Fruit fly (Drosophila melanogaster) whole organism, pupa: Measurements from ENCODE around the gene Ras85D.

Experiments used
- CG10348 ChIP-seq: fragments of 200-800 bp; sonication (Bioruptor generic); IDR thresholded peaks from 2 replicates; pipeline ENCODE4 v1.3.6; 2022; ENCODE audit warnings: missing biosample characterization, missing genetic modification characterization
- CG12605 ChIP-seq: fragments of 200-800 bp; sonication (Bioruptor generic); IDR thresholded peaks from 2 replicates; pipeline ENCODE4 v1.3.6; 2022; ENCODE audit warnings: missing biosample characterization, missing genetic modification characterization
- CG13204 ChIP-seq: fragments of 200-800 bp; sonication (Bioruptor generic); optimal IDR thresholded peaks from 2 replicates; lab custom pipeline; 2018; ENCODE audit warnings: missing biosample characterization, mild to moderate bottlenecking, missing genetic modification characterization, moderate library complexity
- CG14655 ChIP-seq: fragments of 200-800 bp; sonication (Bioruptor generic); optimal IDR thresholded peaks from 3 replicates; lab custom pipeline; 2017; ENCODE audit warnings: mild to moderate bottlenecking, missing biosample characterization, missing genetic modification reagents, missing genetic modification characterization
- CG15710 ChIP-seq: fragments of 200-800 bp; sonication (Bioruptor generic); optimal IDR thresholded peaks from 2 replicates; lab custom pipeline; 2018; ENCODE audit warnings: missing biosample characterization, mild to moderate bottlenecking, missing genetic modification characterization, moderate library complexity
- CG17806 ChIP-seq: fragments of 200-800 bp; sonication (Bioruptor generic); optimal IDR thresholded peaks from 2 replicates; lab custom pipeline; 2018; ENCODE audit warnings: missing biosample characterization, mild to moderate bottlenecking, missing genetic modification characterization, moderate library complexity
- CG32121 ChIP-seq: fragments of 200-800 bp; sonication (Bioruptor generic); IDR thresholded peaks from 2 replicates; pipeline ENCODE4 v1.3.6; 2022; ENCODE audit warnings: missing biosample characterization, missing genetic modification characterization
- CG34367 ChIP-seq: fragments of 200-800 bp; sonication (Bioruptor generic); optimal IDR thresholded peaks from 2 replicates; lab custom pipeline; 2018; ENCODE audit warnings: missing biosample characterization, mild to moderate bottlenecking, missing genetic modification characterization
- CG4496 ChIP-seq: fragments of 200-800 bp; sonication (Bioruptor generic); IDR thresholded peaks from 3 replicates; pipeline ENCODE4 v1.3.6; 2022; ENCODE audit warnings: missing biosample characterization, missing genetic modification characterization
- CG8159 ChIP-seq: fragments of 200-800 bp; sonication (Bioruptor generic); optimal IDR thresholded peaks from 3 replicates; lab custom pipeline; 2018; ENCODE audit warnings: missing biosample characterization, mild to moderate bottlenecking, missing genetic modification characterization, moderate library complexity
- CG8301 ChIP-seq: fragments of 200-800 bp; sonication (Bioruptor generic); optimal IDR thresholded peaks from 2 replicates; lab custom pipeline; 2018; ENCODE audit warnings: missing biosample characterization, mild to moderate bottlenecking, missing genetic modification characterization
- CG9948 ChIP-seq: fragments of 200-800 bp; sonication (Bioruptor generic); optimal IDR thresholded peaks from 2 replicates; lab custom pipeline; 2018; ENCODE audit warnings: missing biosample characterization, mild to moderate bottlenecking, missing genetic modification characterization, moderate library complexity
- D1 ChIP-seq: fragments of 200-800 bp; sonication (Bioruptor generic); optimal IDR thresholded peaks from 2 replicates; lab custom pipeline; 2018; ENCODE audit warnings: missing biosample characterization, mild to moderate bottlenecking, missing genetic modification characterization, moderate library complexity
- EcR ChIP-seq: fragments of 200-800 bp; sonication (Bioruptor generic); optimal IDR thresholded peaks from 3 replicates; lab custom pipeline; 2019; ENCODE audit warnings: missing biosample characterization, missing genetic modification characterization, mild to moderate bottlenecking, moderate library complexity, missing genetic modification reagents
- Ets98B ChIP-seq: fragments of 200-800 bp; sonication (Bioruptor generic); IDR thresholded peaks from 2 replicates; pipeline ENCODE4 v1.3.6; 2022; ENCODE audit warnings: missing biosample characterization, missing genetic modification characterization
- Pif1A ChIP-seq: fragments of 200-800 bp; sonication (Bioruptor generic); optimal IDR thresholded peaks from 3 replicates; lab custom pipeline; 2016; ENCODE audit warnings: missing biosample characterization, missing genetic modification characterization
- Pif1B ChIP-seq: fragments of 200-800 bp; sonication (Bioruptor generic); optimal IDR thresholded peaks from 3 replicates; lab custom pipeline; 2016; ENCODE audit warnings: missing biosample characterization, missing genetic modification characterization
- Snoo ChIP-seq: fragments of 200-800 bp; sonication (Bioruptor generic); optimal IDR thresholded peaks from 3 replicates; lab custom pipeline; 2017; ENCODE audit warnings: missing biosample characterization, mild to moderate bottlenecking, missing genetic modification characterization, inconsistent platforms
- fd96Ca ChIP-seq: fragments of 200-800 bp; sonication (Bioruptor generic); IDR thresholded peaks from 3 replicates; pipeline ENCODE4 v1.3.6; 2022; ENCODE audit warnings: missing biosample characterization, missing genetic modification characterization
- gl ChIP-seq: fragments of 200-800 bp; sonication (Bioruptor generic); optimal IDR thresholded peaks from 2 replicates; lab custom pipeline; 2018; ENCODE audit warnings: missing biosample characterization, mild to moderate bottlenecking, missing genetic modification characterization
- rn ChIP-seq: fragments of 200-800 bp; sonication (Bioruptor generic); IDR thresholded peaks from 2 replicates; pipeline ENCODE4 v1.3.6; 2022; ENCODE audit warnings: missing biosample characterization, missing genetic modification characterization

The Ras85D gene

DNA sequence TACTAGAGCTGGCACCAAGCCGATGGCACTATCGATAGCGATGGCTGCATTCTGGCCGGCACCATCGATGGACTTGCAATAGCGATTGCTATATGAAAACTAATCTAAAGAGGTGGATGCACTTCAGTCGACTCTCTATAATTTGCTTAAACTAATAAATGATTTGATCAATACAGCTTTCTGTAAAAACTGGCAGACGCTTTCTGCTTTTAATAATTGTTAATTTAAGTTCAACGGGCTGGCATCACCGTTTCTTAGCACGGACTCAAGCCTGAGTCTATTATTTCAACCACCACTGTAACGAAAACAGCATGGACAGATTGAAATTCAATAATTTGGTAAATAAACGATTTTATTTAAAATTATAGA is at the start of gene Ras85D, which contains the start of gene Rlb1:
Gene Ras85D, minus strand, starts transcription at position 16 of the 369 bp plus-strand sequence.
Gene Rlb1, plus strand, starts transcription at position 276 of the 369 bp plus-strand sequence.
- no peak for TF ChIP-seq CG12605 (GFP tag; lab: Robert Waterston, UW)
- TF ChIP-seq CG34367 (tag; lab: Kevin White, UChicago), result no peak
- TF ChIP-seq CG15710 (tag; lab: Kevin White, UChicago), result peak; percentile 34
- TF ChIP-seq CG8159, result peak; percentile 33
- no peak for TF ChIP-seq EcR
- peak; percentile 9 for TF ChIP-seq CG9948
- no peak for TF ChIP-seq CG4496 (GFP tag; lab: Robert Waterston, UW)
- peak; percentile 23 for TF ChIP-seq Snoo
- TF ChIP-seq Pif1A (GFP tag; lab: Kevin White, UChicago), result no peak
- TF ChIP-seq CG17806 (tag; lab: Kevin White, UChicago), result peak; percentile 19
- no peak for TF ChIP-seq CG8301 (tag; lab: Kevin White, UChicago)

DNA sequence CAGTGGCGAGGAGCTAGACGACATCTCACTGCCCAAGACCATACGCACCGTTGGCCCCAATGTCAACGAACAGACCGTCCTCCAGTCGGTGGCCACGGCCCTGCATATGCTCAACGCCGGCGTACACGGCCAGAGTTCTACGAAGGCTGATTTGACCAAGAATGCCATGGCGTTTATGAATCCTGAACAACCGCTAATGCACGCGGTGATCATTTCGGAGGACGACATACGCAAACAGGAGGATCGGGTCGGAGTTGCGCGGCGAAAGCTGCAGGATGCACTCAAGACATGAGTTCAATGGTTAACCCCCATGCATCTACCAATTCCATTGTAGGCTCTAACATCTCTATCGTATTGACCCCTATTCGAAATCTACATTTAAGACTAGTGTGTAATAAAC is 48.3 kb upstream of the Ras85D start:
- no peak for TF ChIP-seq gl (tag; lab: Kevin White, UChicago)
- no peak for TF ChIP-seq CG34367 (tag; lab: Kevin White, UChicago)
- no peak for TF ChIP-seq EcR
- TF ChIP-seq CG8159, result no peak
- no peak for TF ChIP-seq rn (GFP tag; lab: Robert Waterston, UW)
- no peak for TF ChIP-seq CG10348 (GFP tag; lab: Robert Waterston, UW)
- no peak for TF ChIP-seq D1
- no peak for TF ChIP-seq Pif1B
- no peak for TF ChIP-seq CG17806 (tag; lab: Kevin White, UChicago)
- TF ChIP-seq Pif1A (GFP tag; lab: Kevin White, UChicago), result no peak
- TF ChIP-seq CG13204 (GFP tag; lab: Kevin White, UChicago), result no peak
- no peak for TF ChIP-seq CG12605 (GFP tag; lab: Robert Waterston, UW)
- no peak for TF ChIP-seq CG4496 (GFP tag; lab: Robert Waterston, UW)
- no peak for TF ChIP-seq CG9948
- no peak for TF ChIP-seq CG15710 (tag; lab: Kevin White, UChicago)
- no peak for TF ChIP-seq CG14655 (GFP tag; lab: Kevin White, UChicago)
- no peak for TF ChIP-seq CG8301 (tag; lab: Kevin White, UChicago)
- no peak for TF ChIP-seq Snoo
- TF ChIP-seq CG32121 (GFP tag; lab: Robert Waterston, UW), result no peak
- TF ChIP-seq, all 21 proteins: peak for 0

DNA sequence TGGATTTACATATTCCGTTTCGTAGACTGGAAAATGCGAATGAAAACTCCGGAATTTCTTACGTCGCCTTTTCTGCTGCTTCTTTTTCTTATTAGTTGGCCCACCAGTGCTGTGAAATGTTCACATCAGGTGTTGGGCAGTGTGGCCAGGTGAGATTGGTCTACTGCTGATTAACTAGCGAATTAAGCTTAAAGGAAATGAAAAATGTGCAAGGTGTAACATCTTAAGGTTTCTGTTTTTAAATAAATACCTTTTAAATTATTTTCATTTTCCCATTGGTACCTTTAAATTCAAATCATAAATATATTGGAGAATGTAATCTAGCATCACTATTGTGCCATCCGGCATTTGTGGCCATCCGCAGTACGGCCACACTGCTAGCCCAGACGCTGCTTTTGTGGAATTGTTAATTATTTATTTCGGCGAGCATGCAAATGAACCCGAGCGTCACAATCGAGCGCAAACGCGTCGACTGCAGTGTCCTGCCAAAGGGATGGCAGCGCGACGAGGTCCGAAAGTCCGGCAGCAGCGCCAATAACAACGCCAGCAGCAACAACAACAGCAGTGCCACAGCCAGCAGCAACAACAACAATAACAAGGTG is 46.6 kb upstream of the Ras85D start, which contains the start of the genes AP-1mu and MBD-like:
Gene AP-1mu, minus strand, starts transcription at position 113 of the 602 bp plus-strand sequence.
Gene MBD-like, plus strand, starts transcription at position 348 of the 602 bp plus-strand sequence.
- TF ChIP-seq EcR, result no peak
- TF ChIP-seq CG8301 (tag; lab: Kevin White, UChicago), result no peak
- peak; percentile 15 for TF ChIP-seq CG17806 (tag; lab: Kevin White, UChicago)
- TF ChIP-seq Snoo, result peak; percentile 31
- no peak for TF ChIP-seq Pif1B
- TF ChIP-seq CG32121 (GFP tag; lab: Robert Waterston, UW), result peak; percentile 48; the same call in 1 of the 2 replicates
- TF ChIP-seq D1, result no peak
- no peak for TF ChIP-seq CG13204 (GFP tag; lab: Kevin White, UChicago)
- no peak for TF ChIP-seq gl (tag; lab: Kevin White, UChicago)
- peak; percentile 20 for TF ChIP-seq CG9948
- TF ChIP-seq fd96Ca (GFP tag; lab: Robert Waterston, UW), result peak; percentile 42; the same call in 1 of the 3 replicates
- no peak for TF ChIP-seq CG10348 (GFP tag; lab: Robert Waterston, UW)
- no peak for TF ChIP-seq Pif1A (GFP tag; lab: Kevin White, UChicago)
- TF ChIP-seq CG8159, result peak; percentile 53
- peak; percentile 65 for TF ChIP-seq CG15710 (tag; lab: Kevin White, UChicago)
- peak; percentile 20; the same call in 1 of the 2 replicates for TF ChIP-seq rn (GFP tag; lab: Robert Waterston, UW)
- no peak for TF ChIP-seq CG12605 (GFP tag; lab: Robert Waterston, UW)
- no peak for TF ChIP-seq Ets98B (GFP tag; lab: Robert Waterston, UW)
- no peak for TF ChIP-seq CG34367 (tag; lab: Kevin White, UChicago)
- peak; percentile 55; the same call in 2 of the 3 replicates for TF ChIP-seq CG4496 (GFP tag; lab: Robert Waterston, UW)
- no peak for TF ChIP-seq CG14655 (GFP tag; lab: Kevin White, UChicago)

DNA sequence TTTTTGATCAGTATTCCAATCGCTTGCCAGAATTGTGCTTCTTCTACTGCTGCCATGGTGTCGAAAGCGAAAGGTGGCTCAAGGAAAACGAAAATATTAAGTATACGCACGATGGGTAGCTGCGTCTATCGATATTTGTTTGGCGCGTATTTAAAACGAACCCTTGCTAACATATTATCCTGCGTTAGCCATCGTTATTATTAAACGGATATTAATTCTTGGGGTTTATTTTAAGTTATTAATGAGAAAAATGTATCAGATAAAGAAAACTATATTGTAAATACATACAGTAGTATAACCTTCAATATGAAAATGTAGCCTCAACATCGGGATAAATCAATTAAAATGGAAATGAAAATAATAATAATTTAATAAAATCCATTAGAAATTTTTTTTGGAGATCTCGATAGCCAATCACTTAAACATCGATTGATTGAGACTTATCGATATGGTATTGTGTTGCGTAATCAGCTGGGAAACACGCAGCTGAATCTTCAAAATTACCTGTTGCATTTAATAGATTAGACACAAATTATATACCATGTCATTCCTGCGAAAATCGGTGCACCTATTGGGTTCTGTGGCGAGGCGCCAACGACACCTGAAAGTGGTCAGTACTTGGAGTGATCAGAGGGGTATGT is 42.6 kb upstream of the Ras85D start, which contains the start of the genes CG9386 and BckdhA:
Gene CG9386, minus strand, starts transcription at position 75 of the 641 bp plus-strand sequence.
Gene BckdhA, plus strand, starts transcription at position 452 of the 641 bp plus-strand sequence.
- TF ChIP-seq CG13204 (GFP tag; lab: Kevin White, UChicago) (no peak), Pif1B (no peak), CG14655 (GFP tag; lab: Kevin White, UChicago) (no peak), CG15710 (tag; lab: Kevin White, UChicago) (no peak), Ets98B (GFP tag; lab: Robert Waterston, UW) (no peak; the same call in 1 of the 2 replicates), CG8159 (peak; percentile 16), Pif1A (GFP tag; lab: Kevin White, UChicago) (no peak), CG32121 (GFP tag; lab: Robert Waterston, UW) (0 out of 2 replicates have a peak, but pooled peaks have one; percentile 10), Snoo (peak; percentile 23), CG4496 (GFP tag; lab: Robert Waterston, UW) (peak; percentile 39; the same call in 1 of the 3 replicates), CG12605 (GFP tag; lab: Robert Waterston, UW) (no peak), CG8301 (tag; lab: Kevin White, UChicago) (no peak)
